Fruit fly (Drosophila melanogaster): ENCODE measurements around the gene TBC1D23.

The TBC1D23 gene

DNA sequence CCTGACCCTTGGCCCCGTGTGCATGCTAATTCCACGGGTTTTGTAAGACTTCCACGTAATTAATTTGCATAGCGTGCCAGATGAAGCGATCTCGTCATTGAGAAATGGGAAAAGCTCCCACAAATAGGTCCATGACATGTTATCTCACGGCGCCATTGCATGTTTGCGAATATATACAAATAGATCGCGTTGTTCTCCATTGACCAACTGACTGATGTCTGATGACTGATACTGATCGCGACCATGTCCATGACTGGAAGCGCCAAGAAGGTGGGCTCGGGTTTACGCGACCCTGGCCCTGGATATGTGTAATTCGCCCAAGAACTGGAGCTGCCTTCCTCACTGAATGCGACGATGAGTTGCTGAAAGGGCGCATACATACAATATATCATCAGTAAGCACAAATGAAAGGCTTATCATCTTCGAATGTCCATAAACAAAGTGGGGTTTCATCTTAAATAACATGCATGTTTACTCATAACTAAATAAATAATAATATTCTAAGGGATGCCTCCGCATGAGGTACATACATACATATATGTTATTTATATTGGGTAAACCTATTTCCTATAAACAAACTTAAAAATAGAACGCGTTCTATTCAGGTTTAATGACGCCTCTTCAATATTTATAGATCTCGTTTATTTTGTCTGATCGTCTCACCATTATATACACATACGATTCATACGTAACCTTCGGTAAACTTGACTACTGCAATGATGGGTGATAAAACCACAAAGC lies 5.9 kb upstream of the TBC1D23 start (continued):
- peak; percentile 55 for TF ChIP-seq CG10209 (GFP tag; optimal IDR thresholded peaks at IDR 0.05)
- no peak for TF ChIP-seq disco-r (GFP tag; optimal IDR thresholded peaks at IDR 0.05)
- peak; percentile 67 for TF ChIP-seq bab2 (GFP tag; optimal IDR thresholded peaks at IDR 0.05)
- TF ChIP-seq maf-S (GFP tag; optimal IDR thresholded peaks at IDR 0.05): no peak
- TF ChIP-seq az2 (GFP tag; optimal IDR thresholded peaks at IDR 0.05): no peak
- no peak for TF ChIP-seq CG8290 (GFP tag; optimal IDR thresholded peaks at IDR 0.05)
- TF ChIP-seq CG8290 (tag; optimal IDR thresholded peaks at IDR 0.05): peak in 1 of 2 experiments; percentile 53
- no peak for TF ChIP-seq Hmx (GFP tag; optimal IDR thresholded peaks at IDR 0.05)
- peak; percentile 22 for TF ChIP-seq phol (tag; optimal IDR thresholded peaks at IDR 0.05)
- peak; percentile 40 for TF ChIP-seq CG4820 (GFP tag; optimal IDR thresholded peaks at IDR 0.05)
- no peak for TF ChIP-seq CG5953 (GFP tag; IDR thresholded peaks at IDR 0.05)
- no peak for TF ChIP-seq Drgx (GFP tag; IDR thresholded peaks at IDR 0.05)
- TF ChIP-seq schlank (tag; optimal IDR thresholded peaks at IDR 0.05): no peak
- peak in 1 of 2 experiments; percentile 74 for TF ChIP-seq Eip74EF (GFP tag; optimal IDR thresholded peaks at IDR 0.05)
- peak; percentile 11 for TF ChIP-seq CG4424 (GFP tag; optimal IDR thresholded peaks at IDR 0.05)
- TF ChIP-seq danr (GFP tag; IDR thresholded peaks at IDR 0.05): no peak
- no peak for TF ChIP-seq CG15514 (GFP tag; optimal IDR thresholded peaks at IDR 0.05)
- TF ChIP-seq sob (GFP tag; IDR thresholded peaks at IDR 0.05): no peak
- TF ChIP-seq jumu (GFP tag; optimal IDR thresholded peaks at IDR 0.05): no peak
- TF ChIP-seq CG4360 (GFP tag; IDR thresholded peaks at IDR 0.05): peak; percentile 21; the same call in 1 of the 2 replicates
- peak; percentile 1 for TF ChIP-seq CG12942 (GFP tag; optimal IDR thresholded peaks at IDR 0.05)
- peak; percentile 28 for TF ChIP-seq grau (tag; optimal IDR thresholded peaks at IDR 0.05)
- TF ChIP-seq ftz-f1 (GFP tag; optimal IDR thresholded peaks at IDR 0.05): no peak
- no peak for TF ChIP-seq ash1 (GFP tag; optimal IDR thresholded peaks at IDR 0.05)
- no peak for TF ChIP-seq pho (GFP tag; optimal IDR thresholded peaks at IDR 0.05)
- TF ChIP-seq CG1529 (GFP tag; optimal IDR thresholded peaks at IDR 0.05): peak; percentile 64
- TF ChIP-seq h (optimal IDR thresholded peaks at IDR 0.05): no peak
- TF ChIP-seq CG17829 (tag; optimal IDR thresholded peaks at IDR 0.05): peak; percentile 14
- TF ChIP-seq Jarid2 (GFP tag; optimal IDR thresholded peaks at IDR 0.05): peak; percentile 4
- TF ChIP-seq zfh2 (GFP tag; optimal IDR thresholded peaks at IDR 0.05): no peak
- no peak for TF ChIP-seq bigmax (GFP tag; optimal IDR thresholded peaks at IDR 0.05)
- TF ChIP-seq Lhr (GFP tag; optimal IDR thresholded peaks at IDR 0.05): peak; percentile 52
- TF ChIP-seq CG2712 (tag; optimal IDR thresholded peaks at IDR 0.05): peak; percentile 56
- TF ChIP-seq ATbp (GFP tag; optimal IDR thresholded peaks at IDR 0.05): peak; percentile 86
- TF ChIP-seq wek (GFP tag; optimal IDR thresholded peaks at IDR 0.05): peak; percentile 27
- peak; percentile 77 for TF ChIP-seq Blimp-1 (GFP tag; optimal IDR thresholded peaks at IDR 0.05)
- no peak for TF ChIP-seq CG13296 (GFP tag; optimal IDR thresholded peaks at IDR 0.05)
- no peak for TF ChIP-seq fru (optimal IDR thresholded peaks at IDR 0.05)
- TF ChIP-seq CG1024 (GFP tag; IDR thresholded peaks at IDR 0.05): no peak
- peak; percentile 14 for TF ChIP-seq exex (tag; optimal IDR thresholded peaks at IDR 0.05)
- no peak for TF ChIP-seq Antp (GFP tag; optimal IDR thresholded peaks at IDR 0.05)
- no peak for TF ChIP-seq CG18599 (GFP tag; optimal IDR thresholded peaks at IDR 0.05)
- no peak for TF ChIP-seq Tbp (GFP tag; optimal IDR thresholded peaks at IDR 0.05)
- peak; percentile 46 for TF ChIP-seq oc (tag; optimal IDR thresholded peaks at IDR 0.05)
- no peak for TF ChIP-seq Rfx (GFP tag; IDR thresholded peaks at IDR 0.05)
- TF ChIP-seq amos (GFP tag; IDR thresholded peaks at IDR 0.05; ENCODE audit: partially characterized antibody): no peak
- no peak for TF ChIP-seq GATAe (GFP tag; conservative IDR thresholded peaks at IDR 0.05)
- TF ChIP-seq Sox102F (GFP tag; optimal IDR thresholded peaks at IDR 0.05): peak; percentile 70
- TF ChIP-seq gce (GFP tag; IDR thresholded peaks at IDR 0.05): no peak
- no peak for TF ChIP-seq CG11695 (GFP tag; IDR thresholded peaks at IDR 0.05)
- no peak for TF ChIP-seq CG30431 (GFP tag; optimal IDR thresholded peaks at IDR 0.05)

Measured in whole organism, embryonic.